Worm (Caenorhabditis elegans): ENCODE measurements around the gene str-231.

str-231 gene

DNA sequence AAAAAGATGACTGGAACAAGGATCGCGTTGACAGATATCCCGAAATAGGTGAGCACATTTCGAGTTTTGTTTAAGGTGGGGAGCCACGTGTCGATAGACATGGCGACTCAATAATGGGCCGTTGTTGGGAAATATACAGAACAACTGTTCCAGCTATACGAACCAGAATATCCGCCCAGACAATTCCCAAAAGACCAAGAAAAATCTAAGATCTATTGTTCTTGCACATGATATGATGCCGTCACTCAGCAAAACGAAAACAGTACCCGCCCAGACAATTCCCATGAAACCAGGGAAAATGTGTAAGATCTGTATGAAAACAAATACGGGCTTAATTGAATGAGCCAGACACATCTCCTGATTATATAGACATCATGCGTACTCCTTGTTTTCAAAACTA lies at the start of gene str-231:
Gene str-231, minus strand, starts transcription at position 101 of the 400 bp plus-strand sequence.
- no peak for TF ChIP-seq sma-9 (GFP tag; optimal IDR thresholded peaks at IDR 0.05)
- TF ChIP-seq sma-9 (tag; optimal IDR thresholded peaks at IDR 0.05): no peak
- TF ChIP-seq Y55F3AM.14 (GFP tag; optimal IDR thresholded peaks at IDR 0.05): no peak
- TF ChIP-seq C34F6.9 (tag; optimal IDR thresholded peaks at IDR 0.05): no peak
- TF ChIP-seq nhr-6 (tag; optimal IDR thresholded peaks at IDR 0.05): no peak
- TF ChIP-seq nhr-77 (tag; optimal IDR thresholded peaks at IDR 0.05): no peak
- TF ChIP-seq peb-1 (tag; optimal IDR thresholded peaks at IDR 0.05): no peak

DNA sequence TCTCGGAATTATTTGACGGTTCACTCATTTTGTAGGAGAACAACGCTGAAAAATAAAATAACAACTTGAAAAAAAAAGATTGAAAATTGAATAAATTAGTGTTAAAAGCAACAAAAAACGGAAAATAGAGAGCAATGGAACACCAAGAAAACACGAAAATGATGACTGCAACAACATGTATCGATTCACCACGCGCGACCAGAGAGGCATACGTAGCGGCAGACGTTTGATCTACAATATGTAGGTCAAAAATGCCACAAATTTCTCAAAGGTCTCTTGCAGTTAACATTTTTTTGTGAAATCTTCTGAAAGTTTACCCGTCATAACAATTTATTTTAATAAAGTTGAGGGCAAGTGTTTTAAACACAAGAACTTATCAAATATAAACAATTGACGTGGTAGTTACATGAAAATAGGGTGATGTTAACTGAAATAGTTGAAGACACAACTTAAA lies 49.6 kb upstream of the str-231 start, which contains the start of gene F14H3.5:
Gene F14H3.5, minus strand, starts transcription at position 51 of the 454 bp plus-strand sequence.
- TF ChIP-seq crh-2 (tag; optimal IDR thresholded peaks at IDR 0.05) (no peak), mdl-1 (tag; optimal IDR thresholded peaks at IDR 0.05) (no peak), nhr-12 (tag; optimal IDR thresholded peaks at IDR 0.05) (no peak), gmeb-1 (tag; optimal IDR thresholded peaks at IDR 0.05) (no peak), nhr-129 (tag; optimal IDR thresholded peaks at IDR 0.05) (no peak), aly-2 (tag; optimal IDR thresholded peaks at IDR 0.05) (no peak), ceh-16 (tag; optimal IDR thresholded peaks at IDR 0.05) (no peak), R02D3.7 (tag; optimal IDR thresholded peaks at IDR 0.05) (no peak), ztf-1 (GFP tag; conservative IDR thresholded peaks at IDR 0.05) (no peak), C34F6.9 (tag; optimal IDR thresholded peaks at IDR 0.05) (no peak), unc-55 (GFP tag; optimal IDR thresholded peaks at IDR 0.05) (no peak), unc-39 (tag; optimal IDR thresholded peaks at IDR 0.05) (no peak), alr-1 (tag; optimal IDR thresholded peaks at IDR 0.05) (no peak), nhr-6 (tag; optimal IDR thresholded peaks at IDR 0.05) (no peak), lin-11 (tag; optimal IDR thresholded peaks at IDR 0.05) (no peak), sem-4 (tag; optimal IDR thresholded peaks at IDR 0.05) (no peak), nhr-10 (tag; optimal IDR thresholded peaks at IDR 0.05) (no peak)

DNA sequence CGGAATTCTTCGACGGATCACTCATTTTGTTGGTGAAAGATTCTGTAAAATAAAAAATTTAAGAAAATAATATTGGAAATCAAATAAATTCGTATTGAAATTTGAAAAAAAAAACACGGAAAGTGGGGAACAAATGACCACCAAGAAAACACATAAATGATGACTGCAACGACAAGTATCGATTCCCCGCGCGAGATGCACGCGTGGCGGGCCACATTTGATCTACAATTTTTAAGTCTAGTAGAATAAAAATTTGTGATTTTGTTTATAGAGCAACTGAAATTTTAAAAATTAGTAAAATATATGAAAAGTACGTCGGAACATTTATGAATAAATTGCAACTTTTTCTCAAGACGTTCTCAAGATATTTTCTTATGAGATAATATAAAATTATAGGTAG lies 47.6 kb upstream of the str-231 start, which contains the start of gene F14H3.4:
Gene F14H3.4, minus strand, starts transcription at position 42 of the 400 bp plus-strand sequence.
- TF ChIP-seq ztf-11 (tag; optimal IDR thresholded peaks at IDR 0.05): no peak

DNA sequence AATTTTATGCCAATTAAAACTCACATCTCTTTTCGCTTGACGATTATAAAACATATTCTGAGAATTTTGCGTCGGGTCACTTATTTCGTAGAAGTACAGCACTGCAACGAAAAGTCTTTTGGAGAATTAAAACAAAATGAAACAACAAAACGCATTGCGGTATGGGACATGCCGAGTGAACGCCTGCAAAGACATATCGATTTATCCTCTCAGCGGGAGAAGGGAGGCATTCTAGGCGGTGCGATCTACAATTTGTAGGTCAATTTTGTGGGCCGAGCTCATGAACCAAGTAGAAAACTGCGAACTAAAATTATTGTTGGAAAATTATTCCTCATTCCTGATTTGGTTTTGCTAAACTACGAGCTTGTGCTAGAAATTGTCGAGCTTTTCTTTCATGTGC lies 46.0 kb upstream of the str-231 start, which contains the start of gene F14H3.3:
Gene F14H3.3, minus strand, starts transcription at position 101 of the 400 bp plus-strand sequence.
- no peak for TF ChIP-seq snpc-4 (tag; optimal IDR thresholded peaks at IDR 0.05)
- no peak for TF ChIP-seq Y55F3AM.14 (GFP tag; optimal IDR thresholded peaks at IDR 0.05)

DNA sequence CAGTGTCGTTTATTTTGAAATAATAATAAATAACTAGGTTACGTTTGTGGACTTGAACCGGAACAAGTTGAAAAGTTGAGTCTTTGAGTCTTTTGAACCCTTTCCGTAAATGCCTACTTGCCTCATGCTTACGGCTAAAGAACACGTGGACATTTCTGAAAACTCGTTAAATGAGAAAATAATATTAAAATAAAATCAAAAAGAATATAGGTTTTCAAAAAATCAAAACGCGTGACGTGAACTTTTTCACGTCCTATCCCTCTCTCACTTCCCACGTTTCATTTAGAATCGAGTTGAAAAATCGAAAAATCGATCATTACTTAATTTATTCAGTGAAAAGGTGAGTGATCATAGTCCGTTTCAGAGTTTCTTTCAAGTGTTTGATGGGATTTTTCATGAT lies 41.8 kb upstream of the str-231 start, which contains the start of gene best-12:
Gene best-12, plus strand, starts transcription at position 301 of the 400 bp plus-strand sequence.
- TF ChIP-seq nhr-237 (tag; optimal IDR thresholded peaks at IDR 0.05): no peak
- no peak for TF ChIP-seq elt-3 (tag; optimal IDR thresholded peaks at IDR 0.05)
- no peak for TF ChIP-seq sem-4 (tag; optimal IDR thresholded peaks at IDR 0.05)
- TF ChIP-seq elt-1 (tag; optimal IDR thresholded peaks at IDR 0.05): no peak
- no peak for TF ChIP-seq nhr-77 (tag; optimal IDR thresholded peaks at IDR 0.05)
- TF ChIP-seq snpc-4 (tag; optimal IDR thresholded peaks at IDR 0.05): no peak
- TF ChIP-seq nhr-12 (tag; optimal IDR thresholded peaks at IDR 0.05): no peak
- TF ChIP-seq lin-11 (tag; optimal IDR thresholded peaks at IDR 0.05): no peak

DNA sequence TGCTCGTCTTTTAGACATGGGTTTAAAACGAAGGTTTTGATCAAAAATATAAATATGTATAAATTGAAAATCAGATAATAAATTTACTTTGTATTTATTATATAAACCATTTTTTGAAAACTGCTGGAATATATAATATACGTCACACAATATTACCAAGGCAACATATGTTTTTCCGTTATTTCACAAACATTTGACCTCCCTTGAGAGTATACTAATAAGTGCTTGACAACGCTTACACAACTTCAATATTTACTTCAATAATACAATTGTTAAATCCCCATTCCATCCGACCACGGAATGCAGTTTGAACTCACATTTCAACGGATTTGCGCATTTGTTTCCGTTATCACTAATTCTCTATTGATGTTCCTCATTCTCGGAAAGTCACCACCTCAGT lies 40.1 kb upstream of the str-231 start, which contains the start of gene str-198:
Gene str-198, plus strand, starts transcription at position 301 of the 400 bp plus-strand sequence.
- TF ChIP-seq nhr-129 (tag; optimal IDR thresholded peaks at IDR 0.05) (no peak), nhr-77 (tag; optimal IDR thresholded peaks at IDR 0.05) (no peak), crh-2 (tag; optimal IDR thresholded peaks at IDR 0.05) (no peak), aly-2 (tag; optimal IDR thresholded peaks at IDR 0.05) (no peak), gmeb-1 (tag; optimal IDR thresholded peaks at IDR 0.05) (no peak), lin-11 (tag; optimal IDR thresholded peaks at IDR 0.05) (no peak), unc-55 (GFP tag; optimal IDR thresholded peaks at IDR 0.05) (no peak), unc-39 (tag; optimal IDR thresholded peaks at IDR 0.05) (no peak), Y55F3AM.14 (GFP tag; optimal IDR thresholded peaks at IDR 0.05) (no peak), sma-9 (GFP tag; optimal IDR thresholded peaks at IDR 0.05) (no peak), sma-9 (tag; optimal IDR thresholded peaks at IDR 0.05) (no peak), R02D3.7 (tag; optimal IDR thresholded peaks at IDR 0.05) (no peak), ceh-16 (tag; optimal IDR thresholded peaks at IDR 0.05) (no peak), mdl-1 (tag; optimal IDR thresholded peaks at IDR 0.05) (no peak), ama-1 (optimal IDR thresholded peaks at IDR 0.05) (no peak)

DNA sequence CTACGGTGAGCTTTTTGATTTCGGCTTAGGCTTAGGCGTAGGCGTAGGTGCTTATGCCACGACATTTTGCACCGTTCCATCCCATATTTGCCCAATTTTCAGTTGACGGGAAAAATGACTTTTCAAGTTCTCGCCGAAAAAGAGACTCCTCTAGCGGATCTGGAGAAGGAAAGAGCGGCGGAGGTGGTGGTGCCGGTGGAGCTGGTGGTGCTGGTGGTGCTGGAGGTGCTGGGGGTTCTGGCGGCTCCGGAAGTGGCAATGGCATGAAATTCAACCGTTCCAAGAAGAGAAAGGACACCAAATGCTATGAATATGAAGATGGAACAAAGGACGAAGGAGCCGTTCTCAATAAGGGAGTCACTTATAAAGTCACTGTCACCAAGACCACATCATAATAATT lies 39.6 kb upstream of the str-231 start:
- TF ChIP-seq lin-39 (tag; optimal IDR thresholded peaks at IDR 0.05): no peak
- TF ChIP-seq gmeb-1 (tag; optimal IDR thresholded peaks at IDR 0.05): no peak
- no peak for TF ChIP-seq nhr-11 (tag; optimal IDR thresholded peaks at IDR 0.05)
- TF ChIP-seq ZK546.5 (tag; optimal IDR thresholded peaks at IDR 0.05): no peak
- no peak for TF ChIP-seq nhr-21 (tag; optimal IDR thresholded peaks at IDR 0.05)
- no peak for TF ChIP-seq ceh-82 (tag; optimal IDR thresholded peaks at IDR 0.05)
- TF ChIP-seq dmd-4 (tag; optimal IDR thresholded peaks at IDR 0.05): no peak
- no peak for TF ChIP-seq Y55F3AM.14 (GFP tag; optimal IDR thresholded peaks at IDR 0.05)
- no peak for TF ChIP-seq ztf-11 (tag; optimal IDR thresholded peaks at IDR 0.05)
- no peak for TF ChIP-seq sma-9 (GFP tag; optimal IDR thresholded peaks at IDR 0.05)
- TF ChIP-seq sma-9 (tag; optimal IDR thresholded peaks at IDR 0.05): no peak
- TF ChIP-seq unc-39 (tag; optimal IDR thresholded peaks at IDR 0.05): no peak
- no peak for TF ChIP-seq peb-1 (tag; optimal IDR thresholded peaks at IDR 0.05)
- TF ChIP-seq C34F6.9 (tag; optimal IDR thresholded peaks at IDR 0.05): no peak
- no peak for TF ChIP-seq mdl-1 (tag; optimal IDR thresholded peaks at IDR 0.05)

Measured in whole organism, L2 larva.